Worm (Caenorhabditis elegans): ENCODE results near the gene fbxa-22.

DNA sequence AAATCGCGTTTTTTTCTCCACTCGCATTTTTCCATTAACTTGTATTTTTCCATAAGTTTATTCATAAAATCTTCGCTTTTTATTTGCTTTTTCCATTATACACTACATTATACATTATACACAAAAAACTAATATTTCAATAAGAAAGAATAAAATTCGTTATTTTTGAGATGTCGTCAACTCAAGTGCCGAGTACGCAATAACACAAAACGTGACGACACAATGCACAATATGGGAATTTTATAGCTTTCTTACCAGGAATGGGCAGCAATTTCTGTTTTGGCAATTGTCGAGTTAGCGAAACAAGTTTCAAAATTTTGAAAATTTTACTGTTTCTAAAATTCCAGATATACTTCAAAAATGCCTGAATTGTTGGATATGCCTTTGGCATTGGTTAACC, 13.5 kb downstream of the fbxa-22 start, which contains the start of gene fbxa-10:
- TF ChIP-seq nhr-28 (tag; optimal IDR thresholded peaks at IDR 0.05): no peak
- no peak for TF ChIP-seq elt-1 (tag; optimal IDR thresholded peaks at IDR 0.05; ENCODE audit: borderline replicate concordance, insufficient read depth)
- no peak for TF ChIP-seq sptf-1 (tag; optimal IDR thresholded peaks at IDR 0.05)
- no peak for TF ChIP-seq nhr-76 (tag; optimal IDR thresholded peaks at IDR 0.05)
- TF ChIP-seq unc-62 (GFP tag; optimal IDR thresholded peaks at IDR 0.05): no peak

Measured in whole organism, mixed stage, embryonic.